Fruit fly (Drosophila melanogaster) Kc167 (cell line): ENCODE measurements around the gene CG14717.

Experiments
- Myc ChIP-seq: fragments of >200 bp; optimal IDR thresholded peaks from 2 replicates; lab custom pipeline; 2017; ENCODE audit warnings: missing external identifiers
- Sin3A ChIP-seq: fragments of >200 bp; optimal IDR thresholded peaks from 2 replicates; lab custom pipeline; 2018; ENCODE audit warnings: missing external identifiers
- insv ChIP-seq: fragments of >200 bp; optimal IDR thresholded peaks from 3 replicates; lab custom pipeline; 2018; ENCODE audit warnings: missing external identifiers
- psq ChIP-seq: fragments of >200 bp; optimal IDR thresholded peaks from 2 replicates; lab custom pipeline; 2017; ENCODE audit warnings: missing external identifiers

DNA sequence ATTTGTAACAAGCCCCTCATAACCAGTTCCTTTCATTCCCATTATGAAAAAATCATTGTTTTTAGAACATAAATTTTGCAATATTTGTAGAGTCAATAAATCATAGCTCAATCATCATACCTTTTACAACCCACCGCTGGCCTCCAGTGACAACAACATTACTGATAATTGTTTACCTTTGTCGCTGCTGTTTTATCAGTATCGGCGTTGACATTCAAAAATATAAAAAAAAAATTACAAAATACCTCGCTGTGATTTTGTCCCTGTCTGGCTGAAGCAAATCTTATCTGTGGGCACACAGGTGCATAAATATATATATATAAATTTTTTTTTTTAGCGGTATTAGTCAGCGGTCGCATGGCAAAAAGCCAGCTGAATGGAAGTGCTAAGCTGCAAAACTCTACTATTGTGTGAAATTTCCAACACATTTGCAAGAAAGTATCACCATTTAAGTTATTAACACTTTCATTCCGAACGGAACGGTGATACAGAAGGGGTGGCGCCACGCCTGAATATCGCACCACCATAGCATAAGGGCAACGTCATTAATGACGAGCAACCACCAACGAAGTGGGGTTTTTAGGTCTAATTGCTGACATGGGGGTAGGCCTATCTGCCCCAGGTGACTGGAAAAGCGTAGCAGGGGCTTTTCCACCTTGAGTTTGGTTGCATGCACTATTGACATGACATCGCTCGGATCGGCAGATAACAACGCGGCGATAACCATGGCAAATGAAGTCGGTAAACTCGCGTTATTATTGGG is 30.2 kb upstream of the CG14717 start:
- TF ChIP-seq Sin3A (lab: Kevin White, UChicago) (no peak), psq (lab: Kevin White, UChicago) (no peak), Myc (no peak), insv (lab: Kevin White, UChicago) (no peak)
